Fruit fly (Drosophila melanogaster): ENCODE measurements around the gene Pfdn1.
A peak's percentile ranks its signal among the peaks of the same experiment; 100 is the strongest.

The Pfdn1 gene

DNA sequence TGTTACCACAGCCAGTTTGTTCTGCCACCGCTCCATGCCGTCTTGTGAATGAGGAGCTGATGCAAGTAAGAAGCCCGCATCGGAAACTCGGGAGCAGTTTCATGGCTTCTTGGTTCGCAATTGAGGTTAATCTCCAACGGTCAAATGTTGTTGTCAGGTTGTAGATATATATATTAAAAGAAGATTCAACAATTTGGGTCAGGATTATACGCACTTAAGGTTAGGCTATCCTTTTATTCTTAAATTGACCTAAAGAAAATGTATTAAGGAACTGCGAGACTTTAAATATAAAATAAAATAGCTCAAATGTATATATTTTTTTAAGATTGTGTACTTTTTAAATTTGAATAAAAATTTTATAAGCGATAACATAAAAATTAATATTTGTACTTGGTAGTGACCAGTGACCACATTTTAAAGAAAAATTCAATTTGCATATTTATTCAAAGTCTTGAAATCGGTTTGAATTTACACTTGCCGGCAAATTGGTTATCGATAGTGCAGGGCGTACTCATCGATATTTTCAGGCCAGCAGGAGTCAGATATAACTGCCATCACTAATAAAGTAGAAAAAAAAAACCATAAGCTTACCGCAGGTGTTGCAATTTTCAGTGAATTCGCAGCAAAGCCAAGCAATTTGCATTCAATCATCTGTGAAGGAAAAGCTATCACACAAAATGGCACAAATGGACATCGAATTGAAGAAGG is at the start of gene Pfdn1, which contains the start of gene CG9150 (continued):
- TF ChIP-seq pho (GFP tag; optimal IDR thresholded peaks at IDR 0.05): no peak
- TF ChIP-seq Dfd (GFP tag; optimal IDR thresholded peaks at IDR 0.05): no peak
- no peak for TF ChIP-seq CG12236 (GFP tag; optimal IDR thresholded peaks at IDR 0.05)
- peak; percentile 12 for TF ChIP-seq nmo (GFP tag; optimal IDR thresholded peaks at IDR 0.05)
- no peak for TF ChIP-seq danr (GFP tag; IDR thresholded peaks at IDR 0.05)
- peak; percentile 90 for TF ChIP-seq hbn (GFP tag; IDR thresholded peaks at IDR 0.05; ENCODE audit: partially characterized antibody)
- TF ChIP-seq dimm (GFP tag; IDR thresholded peaks at IDR 0.05): no peak
- no peak for TF ChIP-seq chif (GFP tag; optimal IDR thresholded peaks at IDR 0.05)
- peak; percentile 62 for TF ChIP-seq MESR4 (GFP tag; optimal IDR thresholded peaks at IDR 0.05)
- TF ChIP-seq Ada2b (GFP tag; IDR thresholded peaks at IDR 0.05): no peak
- no peak for TF ChIP-seq Ets65A (GFP tag)
- TF ChIP-seq cato (GFP tag; optimal IDR thresholded peaks at IDR 0.05; ENCODE audit: borderline replicate concordance): no peak
- TF ChIP-seq CG9727 (GFP tag; optimal IDR thresholded peaks at IDR 0.05): no peak
- TF ChIP-seq Ets97D (GFP tag; optimal IDR thresholded peaks at IDR 0.05): peak; percentile 39
- TF ChIP-seq Sry-β (GFP tag; optimal IDR thresholded peaks at IDR 0.05): no peak
- no peak for TF ChIP-seq kni (GFP tag; optimal IDR thresholded peaks at IDR 0.05)
- peak; percentile 2 for TF ChIP-seq her (GFP tag; optimal IDR thresholded peaks at IDR 0.05)
- TF ChIP-seq crp (GFP tag; optimal IDR thresholded peaks at IDR 0.05): peak in 1 of 2 experiments; percentile 54
- TF ChIP-seq HHEX (GFP tag; optimal IDR thresholded peaks at IDR 0.05): no peak
- no peak for TF ChIP-seq mirr (GFP tag; optimal IDR thresholded peaks at IDR 0.05)
- no peak for TF ChIP-seq CG1832 (GFP tag; optimal IDR thresholded peaks at IDR 0.05)
- peak; percentile 50 for TF ChIP-seq dm (GFP tag; optimal IDR thresholded peaks at IDR 0.05)
- no peak for TF ChIP-seq CG16815 (GFP tag; optimal IDR thresholded peaks at IDR 0.05)
- TF ChIP-seq Tbp (GFP tag; optimal IDR thresholded peaks at IDR 0.05): no peak
- no peak for TF ChIP-seq h (optimal IDR thresholded peaks at IDR 0.05)
- no peak for TF ChIP-seq cwo (GFP tag; optimal IDR thresholded peaks at IDR 0.05)
- no peak for TF ChIP-seq CG6765 (GFP tag; optimal IDR thresholded peaks at IDR 0.05)
- no peak for TF ChIP-seq CG12299 (tag; optimal IDR thresholded peaks at IDR 0.05)
- TF ChIP-seq Jarid2 (GFP tag; optimal IDR thresholded peaks at IDR 0.05): no peak
- no peak for TF ChIP-seq p53 (GFP tag; optimal IDR thresholded peaks at IDR 0.05)
- no peak for TF ChIP-seq Hr39 (optimal IDR thresholded peaks at IDR 0.05)
- TF ChIP-seq Usf (GFP tag; optimal IDR thresholded peaks at IDR 0.05): no peak
- TF ChIP-seq gro (GFP tag; optimal IDR thresholded peaks at IDR 0.05): peak; percentile 68
- TF ChIP-seq Doc3 (GFP tag; IDR thresholded peaks at IDR 0.05; ENCODE audit: partially characterized antibody): peak; percentile 85
- TF ChIP-seq CG30020 (tag; optimal IDR thresholded peaks at IDR 0.05): no peak
- TF ChIP-seq bowl (GFP tag; IDR thresholded peaks at IDR 0.05): no peak
- no peak for TF ChIP-seq ems (GFP tag; optimal IDR thresholded peaks at IDR 0.05)
- no peak for TF ChIP-seq CG14667 (GFP tag; IDR thresholded peaks at IDR 0.05)
- no peak for TF ChIP-seq dati (GFP tag; IDR thresholded peaks at IDR 0.05)
- TF ChIP-seq CG2116 (GFP tag; optimal IDR thresholded peaks at IDR 0.05): peak; percentile 88
- no peak for TF ChIP-seq CG17612 (GFP tag; IDR thresholded peaks at IDR 0.05)
- no peak for TF ChIP-seq Meics (GFP tag; optimal IDR thresholded peaks at IDR 0.05)
- no peak for TF ChIP-seq Neu2 (GFP tag; optimal IDR thresholded peaks at IDR 0.05; ENCODE audit: borderline replicate concordance)
- no peak for TF ChIP-seq prd (optimal IDR thresholded peaks at IDR 0.05)
- TF ChIP-seq prd (GFP tag; IDR thresholded peaks at IDR 0.05): no peak
- no peak for TF ChIP-seq croc (GFP tag; conservative IDR thresholded peaks at IDR 0.05)
- no peak for TF ChIP-seq CG8089 (GFP tag; optimal IDR thresholded peaks at IDR 0.05)
- no peak for TF ChIP-seq pb (GFP tag; optimal IDR thresholded peaks at IDR 0.05)
- TF ChIP-seq Dref (GFP tag; IDR thresholded peaks at IDR 0.05): peak; percentile 95
- TF ChIP-seq Nf-YA (GFP tag; IDR thresholded peaks at IDR 0.05): no peak
- no peak for TF ChIP-seq ssp (GFP tag; IDR thresholded peaks at IDR 0.05)
- no peak for TF ChIP-seq crol (GFP tag; IDR thresholded peaks at IDR 0.05)

All from whole organism, embryonic.